Worm (Caenorhabditis elegans) whole organism, late embryonic: ENCODE measurements around the gene chil-6.

Source experiments
- C08G9.2 ChIP-seq: sonication (generic microtip); optimal IDR thresholded peaks from 2 replicates; lab custom pipeline; 2016; ENCODE audit warnings: mild to moderate bottlenecking, missing genetic modification characterization, moderate library complexity, missing compliant biosample characterization
- F13H6.1 ChIP-seq: sonication (generic microtip); optimal IDR thresholded peaks from 2 replicates; lab custom pipeline; 2016; ENCODE audit warnings: missing genetic modification characterization, missing compliant biosample characterization
- K02D7.2 ChIP-seq: sonication (generic microtip); optimal IDR thresholded peaks from 2 replicates; lab custom pipeline; 2017; ENCODE audit warnings: mild to moderate bottlenecking, missing genetic modification characterization, missing compliant biosample characterization
- Y22D7AL.16 ChIP-seq: sonication (generic microtip); optimal IDR thresholded peaks from 2 replicates; lab custom pipeline; 2016; ENCODE audit warnings: missing genetic modification characterization, missing compliant biosample characterization
- ahr-1 ChIP-seq: sonication (generic microtip); optimal IDR thresholded peaks from 2 replicates; lab custom pipeline; 2016; ENCODE audit warnings: missing genetic modification characterization, missing compliant biosample characterization
- ama-1 ChIP-seq: fragments of 150-350 bp; optimal IDR thresholded peaks from 2 replicates; lab custom pipeline; 2014
- ceh-14 ChIP-seq: sonication (generic microtip); optimal IDR thresholded peaks from 2 replicates; lab custom pipeline; 2016; ENCODE audit warnings: missing genotype, missing genetic modification characterization, missing compliant biosample characterization
- ceh-18 ChIP-seq: sonication (generic microtip); optimal IDR thresholded peaks from 2 replicates; lab custom pipeline; 2016; ENCODE audit warnings: missing genetic modification characterization, missing compliant biosample characterization
- ceh-45 ChIP-seq: fragments of 200-800 bp; sonication (Bioruptor generic); IDR thresholded peaks from 2 replicates; pipeline ENCODE4 v1.3.6; 2022; ENCODE audit warnings: missing genetic modification reagents, missing genetic modification characterization, missing compliant biosample characterization
- ceh-9 ChIP-seq: sonication (generic microtip); optimal IDR thresholded peaks from 2 replicates; lab custom pipeline; 2016; ENCODE audit warnings: mild to moderate bottlenecking, missing genetic modification characterization, inconsistent platforms, missing compliant biosample characterization
- che-1 ChIP-seq: sonication (generic microtip); optimal IDR thresholded peaks from 2 replicates; lab custom pipeline; 2016; ENCODE audit warnings: mild to moderate bottlenecking, missing genetic modification characterization, missing compliant biosample characterization
- dve-1 ChIP-seq: sonication (generic microtip); optimal IDR thresholded peaks from 2 replicates; lab custom pipeline; 2017; ENCODE audit warnings: antibody characterized with exemption, mild to moderate bottlenecking, missing genetic modification characterization, missing compliant biosample characterization
- elt-4 ChIP-seq: sonication (generic microtip); optimal IDR thresholded peaks from 2 replicates; lab custom pipeline; 2016; ENCODE audit warnings: missing genetic modification characterization, missing compliant biosample characterization
- eyg-1 ChIP-seq: sonication (generic microtip); optimal IDR thresholded peaks from 2 replicates; lab custom pipeline; 2016; ENCODE audit warnings: missing genotype, missing genetic modification characterization, missing compliant biosample characterization
- fax-1 ChIP-seq: sonication (generic microtip); optimal IDR thresholded peaks from 2 replicates; lab custom pipeline; 2016; ENCODE audit warnings: missing genotype, missing genetic modification characterization, missing compliant biosample characterization
- gmeb-2 ChIP-seq: sonication (generic microtip); optimal IDR thresholded peaks from 2 replicates; lab custom pipeline; 2016; ENCODE audit warnings: missing genetic modification characterization, inconsistent platforms, missing compliant biosample characterization
- hlh-13 ChIP-seq: fragments of 200-800 bp; sonication (Bioruptor generic); optimal IDR thresholded peaks from 2 replicates; lab custom pipeline; 2018; ENCODE audit warnings: mild to moderate bottlenecking, missing genetic modification characterization, missing compliant biosample characterization
- hlh-30 ChIP-seq: sonication (generic microtip); optimal IDR thresholded peaks from 2 replicates; lab custom pipeline; 2017; ENCODE audit warnings: antibody characterized with exemption, missing genetic modification characterization, missing compliant biosample characterization; ENCODE audit not compliant: insufficient read depth
- hlh-6 ChIP-seq: sonication (generic microtip); optimal IDR thresholded peaks from 2 replicates; lab custom pipeline; 2016; ENCODE audit warnings: missing genotype, missing genetic modification characterization, missing compliant biosample characterization
- hlh-8 ChIP-seq: sonication (generic microtip); optimal IDR thresholded peaks from 2 replicates; lab custom pipeline; 2016; ENCODE audit warnings: missing genotype, missing genetic modification characterization, missing compliant biosample characterization
- lin-11 ChIP-seq: fragments of 200-800 bp; sonication (Bioruptor generic); optimal IDR thresholded peaks from 2 replicates; lab custom pipeline; 2018; ENCODE audit warnings: mild to moderate bottlenecking, missing genetic modification characterization, missing compliant biosample characterization
- madf-2 ChIP-seq: sonication (generic microtip); optimal IDR thresholded peaks from 2 replicates; lab custom pipeline; 2017; ENCODE audit warnings: missing genetic modification characterization, missing compliant biosample characterization
- mec-3 ChIP-seq: sonication (generic microtip); optimal IDR thresholded peaks from 2 replicates; lab custom pipeline; 2016; ENCODE audit warnings: borderline replicate concordance, missing genetic modification characterization, missing compliant biosample characterization
- nfya-1 ChIP-seq: sonication (generic microtip); optimal IDR thresholded peaks from 2 replicates; lab custom pipeline; 2017; ENCODE audit warnings: missing genetic modification characterization, mild to moderate bottlenecking, missing compliant biosample characterization, antibody characterized with exemption, moderate library complexity
- nhr-232 ChIP-seq: sonication (generic microtip); optimal IDR thresholded peaks from 2 replicates; lab custom pipeline; 2016; ENCODE audit warnings: missing genetic modification characterization, missing compliant biosample characterization
- npax-4 ChIP-seq: sonication (generic microtip); optimal IDR thresholded peaks from 2 replicates; lab custom pipeline; 2016; ENCODE audit warnings: missing genetic modification characterization, missing compliant biosample characterization
- odd-2 ChIP-seq: sonication (generic microtip); optimal IDR thresholded peaks from 2 replicates; lab custom pipeline; 2017; ENCODE audit warnings: antibody characterized with exemption, mild to moderate bottlenecking, missing genetic modification characterization, missing compliant biosample characterization
- pat-9 ChIP-seq: fragments of 200-800 bp; sonication (Bioruptor generic); optimal IDR thresholded peaks from 2 replicates; lab custom pipeline; 2018; ENCODE audit warnings: mild to moderate bottlenecking, missing genetic modification characterization, moderate library complexity, missing compliant biosample characterization
- ref-2 ChIP-seq: sonication (generic microtip); optimal IDR thresholded peaks from 2 replicates; lab custom pipeline; 2016; ENCODE audit warnings: missing genetic modification characterization, missing compliant biosample characterization
- sox-2 ChIP-seq: fragments of 200-800 bp; sonication (Bioruptor generic); IDR thresholded peaks from 2 replicates; pipeline ENCODE4 v1.3.6; 2022; ENCODE audit warnings: missing genetic modification reagents, missing genetic modification characterization, missing compliant biosample characterization
- syd-9 ChIP-seq: sonication (generic microtip); optimal IDR thresholded peaks from 2 replicates; lab custom pipeline; 2016; ENCODE audit warnings: mild to moderate bottlenecking, missing genetic modification characterization, moderate library complexity, missing compliant biosample characterization
- tbx-2 ChIP-seq: sonication (generic microtip); optimal IDR thresholded peaks from 2 replicates; lab custom pipeline; 2016; ENCODE audit warnings: missing genetic modification characterization, missing compliant biosample characterization
- ttx-3 ChIP-seq: sonication (generic microtip); optimal IDR thresholded peaks from 2 replicates; lab custom pipeline; 2016; ENCODE audit warnings: missing genetic modification reagents, missing genetic modification characterization, missing compliant biosample characterization
- unc-42 ChIP-seq: sonication (generic microtip); optimal IDR thresholded peaks from 2 replicates; lab custom pipeline; 2016; ENCODE audit warnings: missing genotype, missing genetic modification characterization, missing compliant biosample characterization
- unc-55 ChIP-seq: sonication (generic microtip); optimal IDR thresholded peaks from 2 replicates; lab custom pipeline; 2017; ENCODE audit warnings: missing biosample characterization, missing genetic modification reagents, missing genetic modification characterization
- unc-86 ChIP-seq: sonication (generic microtip); optimal IDR thresholded peaks from 2 replicates; lab custom pipeline; 2016; ENCODE audit warnings: missing genetic modification characterization, missing compliant biosample characterization
- zip-5 ChIP-seq: sonication (generic microtip); optimal IDR thresholded peaks from 2 replicates; lab custom pipeline; 2016; ENCODE audit warnings: missing genetic modification characterization, missing compliant biosample characterization

chil-6 gene

DNA sequence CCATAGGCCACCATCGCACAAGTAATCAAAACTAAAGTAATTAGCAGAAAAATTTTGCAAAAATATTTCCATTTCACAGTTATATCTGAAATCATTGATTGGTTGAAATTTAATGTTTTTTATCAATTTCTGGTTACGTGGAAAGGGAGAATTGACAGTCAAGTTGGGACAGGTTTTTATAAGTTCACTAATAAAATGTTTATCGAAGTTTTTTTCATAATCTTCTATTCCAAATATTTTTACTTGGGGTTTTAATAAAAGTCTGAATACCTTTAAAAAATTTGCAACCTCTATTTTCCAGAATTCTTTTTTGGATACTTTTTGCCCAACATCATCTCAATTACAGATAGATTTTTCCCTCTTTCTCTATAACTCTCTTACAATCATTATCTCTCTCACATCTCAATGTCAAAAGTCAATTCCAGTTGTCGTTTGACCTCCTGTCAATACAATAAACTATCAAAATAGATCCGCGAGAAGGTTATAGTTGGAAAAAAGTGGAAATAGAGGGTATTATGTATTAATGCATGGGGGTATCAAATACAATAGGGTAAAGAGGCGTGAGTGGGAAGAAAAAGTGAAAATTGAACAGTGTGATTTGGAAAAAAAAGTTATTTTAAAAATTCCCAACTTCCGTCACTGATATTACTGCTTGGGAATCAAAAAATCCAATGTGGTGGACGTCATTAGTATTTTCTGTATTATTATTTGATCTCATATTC is 17.0 kb upstream of the chil-6 start, which contains the start of the genes chil-2 and ctsa-3.2:
Gene chil-2 (minus strand): TSS at position 101 of the 722 bp plus-strand sequence.
Gene ctsa-3.2 (plus strand): TSS at position 672 of the 722 bp plus-strand sequence.
- no peak for TF ChIP-seq npax-4
- TF ChIP-seq ttx-3 (tag; lab: Kevin White, UChicago), result no peak
- TF ChIP-seq ceh-14 (tag; lab: Kevin White, UChicago), result no peak
- no peak for TF ChIP-seq dve-1 (tag; lab: Kevin White, UChicago)
- TF ChIP-seq hlh-13 (GFP tag; lab: Kevin White, UChicago), result no peak
- TF ChIP-seq hlh-30 (tag; lab: Kevin White, UChicago), result no peak
- no peak for TF ChIP-seq ceh-9 (tag; lab: Kevin White, UChicago)
- no peak for TF ChIP-seq unc-42 (tag; lab: Kevin White, UChicago)
- TF ChIP-seq madf-2 (tag; lab: Kevin White, UChicago), result no peak
- TF ChIP-seq syd-9 (tag; lab: Kevin White, UChicago), result no peak
- TF ChIP-seq tbx-2 (tag; lab: Kevin White, UChicago), result no peak
- TF ChIP-seq unc-86 (tag; lab: Kevin White, UChicago), result no peak
- TF ChIP-seq K02D7.2 (tag; lab: Kevin White, UChicago), result no peak
- no peak for TF ChIP-seq unc-55 (GFP tag; lab: Kevin White, UChicago)
- TF ChIP-seq elt-4 (tag; lab: Kevin White, UChicago), result no peak
- TF ChIP-seq zip-5 (tag; lab: Kevin White, UChicago), result no peak
- no peak for TF ChIP-seq ama-1

DNA sequence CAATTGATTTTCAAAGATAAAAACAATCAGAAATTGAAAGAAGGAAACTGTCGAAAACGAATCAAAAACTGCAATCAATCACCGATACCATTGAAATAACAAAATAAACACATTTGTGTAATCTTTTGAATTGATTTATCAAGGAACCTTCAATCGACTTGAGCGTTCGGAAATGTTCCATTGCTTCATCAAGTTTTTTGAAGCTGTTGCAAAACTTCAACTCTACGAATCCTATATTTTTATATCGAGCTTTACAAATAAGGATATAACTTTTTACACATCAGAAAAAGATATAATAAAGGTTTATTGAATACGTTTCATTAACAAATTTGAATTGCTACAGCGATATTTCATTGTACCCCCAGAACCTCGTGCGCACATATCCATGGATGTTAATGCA is 15.3 kb upstream of the chil-6 start, which contains the start of gene chil-8:
Gene chil-8 (minus strand): TSS at position 101 of the 400 bp plus-strand sequence.
- TF ChIP-seq che-1, result no peak
- TF ChIP-seq ahr-1 (tag; lab: Kevin White, UChicago), result no peak
- no peak for TF ChIP-seq fax-1 (tag; lab: Kevin White, UChicago)
- no peak for TF ChIP-seq C08G9.2
- TF ChIP-seq lin-11 (tag; lab: Kevin White, UChicago), result no peak
- no peak for TF ChIP-seq gmeb-2 (tag; lab: Kevin White, UChicago)
- TF ChIP-seq mec-3 (tag; lab: Kevin White, UChicago), result no peak
- TF ChIP-seq ceh-45 (GFP tag; lab: Robert Waterston, UW), result no peak
- TF ChIP-seq ttx-3 (tag; lab: Kevin White, UChicago), result no peak
- TF ChIP-seq, all 69 proteins: peak for 0

DNA sequence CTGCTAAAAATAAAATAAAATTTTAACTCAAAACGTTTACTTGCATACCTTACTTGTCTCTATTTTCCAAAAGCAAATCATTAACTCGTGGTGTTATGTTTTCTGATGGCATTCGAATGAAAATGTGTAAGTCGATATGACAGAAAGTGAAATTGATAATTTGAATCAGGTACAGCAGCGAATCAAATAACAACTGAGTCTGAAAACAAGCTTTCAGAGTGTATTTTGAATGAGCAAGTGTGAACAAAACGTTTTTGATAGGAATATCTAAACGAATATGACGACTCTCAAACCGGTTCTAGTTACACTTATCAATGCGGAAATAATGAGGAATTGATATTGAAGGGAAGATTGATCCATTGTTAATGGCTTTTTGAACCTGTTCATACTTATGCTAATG is 13.4 kb upstream of the chil-6 start, which contains the start of gene chil-7:
Gene chil-7 (minus strand): TSS at position 112 of the 400 bp plus-strand sequence.
- TF ChIP-seq nhr-232 (no peak), pat-9 (tag; lab: Kevin White, UChicago) (no peak), C08G9.2 (no peak), tbx-2 (tag; lab: Kevin White, UChicago) (no peak), odd-2 (no peak), sox-2 (GFP tag; lab: Robert Waterston, UW) (no peak), ceh-45 (GFP tag; lab: Robert Waterston, UW) (no peak), hlh-6 (tag; lab: Kevin White, UChicago) (no peak), lin-11 (tag; lab: Kevin White, UChicago) (no peak), Y22D7AL.16 (tag; lab: Kevin White, UChicago) (no peak), eyg-1 (tag; lab: Kevin White, UChicago) (no peak), npax-4 (no peak), ref-2 (tag; lab: Kevin White, UChicago) (no peak), hlh-8 (tag; lab: Kevin White, UChicago) (no peak), nfya-1 (tag; lab: Kevin White, UChicago) (no peak), ceh-18 (tag; lab: Kevin White, UChicago) (no peak), F13H6.1 (no peak)
